Fruit fly (Drosophila melanogaster): Measurements from ENCODE around the gene CG43880.

DNA sequence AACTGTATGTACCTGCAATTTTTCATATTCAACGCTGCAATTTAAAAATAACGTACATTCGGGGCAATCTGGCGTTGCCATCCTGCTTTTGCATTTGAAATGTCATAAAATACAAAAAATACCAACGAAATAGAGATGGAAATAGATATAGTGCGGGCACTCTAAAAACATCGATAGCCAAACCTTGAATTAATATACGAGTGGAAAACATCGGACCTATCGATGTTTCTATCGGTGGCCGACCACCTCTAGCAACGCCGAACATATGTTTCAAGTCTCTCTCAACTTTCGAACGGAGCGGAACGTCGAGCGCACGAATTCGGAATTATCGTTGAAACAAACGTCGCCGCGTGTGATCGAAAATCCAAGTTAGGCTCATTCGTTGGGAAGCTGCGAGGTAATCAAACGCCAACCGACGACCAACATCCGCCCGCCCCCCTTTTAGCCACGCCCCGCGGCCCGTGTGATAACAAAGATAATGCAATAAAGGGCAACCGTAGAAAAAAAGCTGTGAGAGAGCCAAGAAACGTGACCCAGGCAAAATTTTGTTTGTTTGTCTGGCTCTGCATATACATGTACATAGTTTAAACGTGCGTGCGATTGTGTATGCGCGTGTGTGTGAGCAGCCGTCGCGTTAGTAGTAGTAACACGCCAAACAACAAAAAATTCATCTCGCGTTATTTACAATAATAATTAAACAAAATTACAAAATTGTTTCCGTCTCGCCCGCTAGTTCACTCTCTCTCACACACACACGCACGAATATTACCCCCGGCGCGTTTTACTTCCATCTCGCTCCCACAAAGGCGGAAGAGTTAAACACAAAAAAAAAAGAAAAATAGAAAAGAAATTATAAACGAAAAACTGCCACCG is 32.9 kb upstream of the CG43880 start, which contains the start of gene nmo:
- TF ChIP-seq psq (optimal IDR thresholded peaks at IDR 0.05) = no peak
- no peak for TF ChIP-seq CG8478 (optimal IDR thresholded peaks at IDR 0.05)

Data from whole organism.